Fruit fly (Drosophila melanogaster): ENCODE measurements around the gene CG17026.
A peak's percentile ranks its signal among the peaks of the same experiment; 100 is the strongest.

CG17026 gene

dm6 chr3L:16015765-16016760 is 40.9 kb downstream of the CG17026 start (continued):
- TF ChIP-seq tx (GFP tag; optimal IDR thresholded peaks at IDR 0.05) = no peak
- TF ChIP-seq Elba2 (GFP tag; optimal IDR thresholded peaks at IDR 0.05) = peak; percentile 47
- TF ChIP-seq CG8944 (GFP tag; optimal IDR thresholded peaks at IDR 0.05) = no peak
- peak; percentile 42 for TF ChIP-seq CG12391 (tag; optimal IDR thresholded peaks at IDR 0.05)
- TF ChIP-seq MESR4 (GFP tag; optimal IDR thresholded peaks at IDR 0.05) = no peak
- TF ChIP-seq Ada2b (GFP tag; IDR thresholded peaks at IDR 0.05) = no peak
- no peak for TF ChIP-seq tio (GFP tag; optimal IDR thresholded peaks at IDR 0.05)
- no peak for TF ChIP-seq otp (GFP tag; IDR thresholded peaks at IDR 0.05)
- no peak for TF ChIP-seq CG6175 (GFP tag; IDR thresholded peaks at IDR 0.05)
- no peak for TF ChIP-seq MBD-R2 (GFP tag; IDR thresholded peaks at IDR 0.05)
- TF ChIP-seq odd (GFP tag; optimal IDR thresholded peaks at IDR 0.05) = no peak
- no peak for TF ChIP-seq Fer3 (tag; optimal IDR thresholded peaks at IDR 0.05)
- TF ChIP-seq pho (GFP tag; optimal IDR thresholded peaks at IDR 0.05) = no peak
- 0 out of 2 replicates have a peak, but pooled peaks have one; percentile 19 for TF ChIP-seq vvl (GFP tag; IDR thresholded peaks at IDR 0.05)
- no peak for TF ChIP-seq tin (GFP tag; optimal IDR thresholded peaks at IDR 0.05)
- TF ChIP-seq seq (GFP tag; IDR thresholded peaks at IDR 0.05) = no peak
- TF ChIP-seq CG6765 (GFP tag; optimal IDR thresholded peaks at IDR 0.05) = no peak
- no peak for TF ChIP-seq ERR (GFP tag; optimal IDR thresholded peaks at IDR 0.05)
- no peak for TF ChIP-seq CG2202 (tag; optimal IDR thresholded peaks at IDR 0.05)
- no peak for TF ChIP-seq CG10543 (GFP tag; optimal IDR thresholded peaks at IDR 0.05)
- TF ChIP-seq psq (GFP tag; optimal IDR thresholded peaks at IDR 0.05) = no peak
- no peak for TF ChIP-seq ATbp (GFP tag; optimal IDR thresholded peaks at IDR 0.05)
- TF ChIP-seq CG12769 (tag; optimal IDR thresholded peaks at IDR 0.05) = no peak
- no peak for TF ChIP-seq croc (GFP tag; conservative IDR thresholded peaks at IDR 0.05)
- peak; percentile 5 for TF ChIP-seq lbe (GFP tag; optimal IDR thresholded peaks at IDR 0.05)
- peak in 1 of 2 experiments; percentile 32 for TF ChIP-seq bsh (GFP tag; optimal IDR thresholded peaks at IDR 0.05)
- TF ChIP-seq CG3065 (GFP tag; optimal IDR thresholded peaks at IDR 0.05) = no peak
- no peak for TF ChIP-seq cato (GFP tag; optimal IDR thresholded peaks at IDR 0.05; ENCODE audit: borderline replicate concordance)
- no peak for TF ChIP-seq lov (optimal IDR thresholded peaks at IDR 0.05)
- TF ChIP-seq lov (GFP tag; IDR thresholded peaks at IDR 0.05) = no peak
- no peak for TF ChIP-seq Taf1 (GFP tag; IDR thresholded peaks at IDR 0.05)
- TF ChIP-seq lola (GFP tag; optimal IDR thresholded peaks at IDR 0.05) = peak in 1 of 3 experiments; percentile 69
- no peak for TF ChIP-seq CG10321 (GFP tag; IDR thresholded peaks at IDR 0.05)
- TF ChIP-seq CG18476 (GFP tag; optimal IDR thresholded peaks at IDR 0.05) = no peak
- no peak for TF ChIP-seq CHES-1-like (GFP tag; optimal IDR thresholded peaks at IDR 0.05)
- TF ChIP-seq CG12104 (GFP tag; optimal IDR thresholded peaks at IDR 0.05) = no peak
- no peak for TF ChIP-seq CG1529 (GFP tag; optimal IDR thresholded peaks at IDR 0.05)
- no peak for TF ChIP-seq CG4360 (GFP tag; IDR thresholded peaks at IDR 0.05)
- TF ChIP-seq toy (GFP tag; IDR thresholded peaks at IDR 0.05) = no peak
- no peak for TF ChIP-seq CG3995 (GFP tag; optimal IDR thresholded peaks at IDR 0.05)
- no peak for TF ChIP-seq Optix (GFP tag; IDR thresholded peaks at IDR 0.05)
- no peak for TF ChIP-seq CG8290 (GFP tag; optimal IDR thresholded peaks at IDR 0.05)
- no peak for TF ChIP-seq CG8290 (tag; optimal IDR thresholded peaks at IDR 0.05)
- TF ChIP-seq ara (GFP tag; IDR thresholded peaks at IDR 0.05) = no peak
- TF ChIP-seq chinmo (GFP tag; IDR thresholded peaks at IDR 0.05; ENCODE audit: partially characterized antibody) = no peak
- peak; percentile 51 for TF ChIP-seq CG15696 (tag; optimal IDR thresholded peaks at IDR 0.05)
- TF ChIP-seq disco-r (GFP tag; optimal IDR thresholded peaks at IDR 0.05) = no peak
- TF ChIP-seq CG10267 (tag; optimal IDR thresholded peaks at IDR 0.05) = peak; percentile 67
- TF ChIP-seq Mad (GFP tag; optimal IDR thresholded peaks at IDR 0.05) = no peak
- TF ChIP-seq CG17186 (GFP tag; optimal IDR thresholded peaks at IDR 0.05) = no peak

Measured in whole organism, embryonic.